Worm (Caenorhabditis elegans): ENCODE measurements around the gene C05G5.3.

Gene C05G5.3

ce11 chrX:14743210-14743609 lies 8.6 kb downstream of the C05G5.3 start:
- TF ChIP-seq ceh-40 (GFP tag; IDR thresholded peaks at IDR 0.05) (no peak), aptf-2 (GFP tag; conservative IDR thresholded peaks at IDR 0.05) (no peak), ccch-3 (GFP tag; optimal IDR thresholded peaks at IDR 0.05) (no peak), attf-6 (GFP tag; IDR thresholded peaks at IDR 0.05) (no peak), hlh-12 (tag; optimal IDR thresholded peaks at IDR 0.05) (no peak), pha-4 (tag; optimal IDR thresholded peaks at IDR 0.05) (no peak), ceh-79 (tag; optimal IDR thresholded peaks at IDR 0.05) (no peak), B0336.3 (GFP tag; IDR thresholded peaks at IDR 0.05) (no peak), rcor-1 (GFP tag; IDR thresholded peaks at IDR 0.05) (no peak), F22D6.2 (tag; optimal IDR thresholded peaks at IDR 0.05) (no peak)

DNA sequence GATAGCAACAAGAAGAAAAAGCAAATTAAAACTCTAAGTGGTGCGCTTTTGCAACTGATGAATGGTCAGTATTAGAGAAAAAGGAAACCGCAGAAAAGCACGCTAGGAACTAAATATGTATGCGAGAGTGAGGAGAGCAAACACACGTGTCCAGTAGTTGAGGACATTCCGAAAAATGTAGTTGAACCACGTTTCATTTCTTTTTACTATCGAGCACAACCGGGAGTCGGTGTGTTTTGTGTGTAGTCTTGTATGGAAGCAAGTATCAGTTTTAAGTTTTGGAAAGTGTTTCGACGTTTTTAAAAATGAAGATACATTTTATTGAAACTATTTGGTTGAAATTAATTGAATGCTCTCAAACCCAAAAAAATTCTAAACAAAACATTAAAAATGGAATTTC lies 11.8 kb downstream of the C05G5.3 start, which contains the start of gene C05G5.1:
Gene C05G5.1 (minus strand): TSS at position 101 of the 400 bp plus-strand sequence.
- TF ChIP-seq snpc-3.4 (tag; optimal IDR thresholded peaks at IDR 0.05) (no peak), tbp1 (GFP tag; optimal IDR thresholded peaks at IDR 0.05) (no peak), ekl-4 (GFP tag; IDR thresholded peaks at IDR 0.05) (no peak), bed-1 (GFP tag; IDR thresholded peaks at IDR 0.05) (no peak), hlh-12 (tag; optimal IDR thresholded peaks at IDR 0.05) (no peak), gei-17 (GFP tag; optimal IDR thresholded peaks at IDR 0.05) (no peak)

DNA sequence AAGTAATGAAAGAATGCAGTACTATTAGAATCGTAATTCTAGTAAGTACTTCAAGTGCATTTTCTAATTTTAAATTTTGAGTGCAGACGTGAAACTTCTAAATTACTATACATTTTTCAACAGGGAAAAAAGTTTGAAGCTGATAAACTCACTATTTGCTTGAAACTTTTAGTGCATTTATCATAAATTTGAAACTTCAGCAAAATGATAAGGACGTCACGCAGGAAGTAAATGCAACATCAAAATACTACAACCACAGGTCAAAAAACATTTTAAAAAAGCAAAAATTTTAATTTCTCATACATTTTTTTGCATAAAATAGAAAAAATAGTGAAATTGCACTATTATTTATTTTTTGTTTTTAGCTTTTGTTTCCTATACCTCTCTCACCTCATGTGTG lies 12.3 kb downstream of the C05G5.3 start:
- TF ChIP-seq bed-1 (GFP tag; IDR thresholded peaks at IDR 0.05) (no peak), lin-26 (GFP tag; IDR thresholded peaks at IDR 0.05) (no peak), hsf-1 (GFP tag; IDR thresholded peaks at IDR 0.05) (no peak), dpl-1 (GFP tag; optimal IDR thresholded peaks at IDR 0.05) (no peak), cebp-2 (GFP tag; IDR thresholded peaks at IDR 0.05) (no peak), nhr-80 (tag; optimal IDR thresholded peaks at IDR 0.05) (no peak), athp-1 (tag; optimal IDR thresholded peaks at IDR 0.05) (no peak), ceh-58 (GFP tag; IDR thresholded peaks at IDR 0.05) (no peak), unc-130 (GFP tag; optimal IDR thresholded peaks at IDR 0.05) (no peak), madf-3 (GFP tag; IDR thresholded peaks at IDR 0.05) (no peak), let-526 (GFP tag; IDR thresholded peaks at IDR 0.05) (no peak)

ce11 chrX:14737623-14738022 lies 14.2 kb downstream of the C05G5.3 start:
- no peak for TF ChIP-seq F23B12.7 (tag; optimal IDR thresholded peaks at IDR 0.05; ENCODE audit: insufficient read depth)
- TF ChIP-seq lin-54 (GFP tag; optimal IDR thresholded peaks at IDR 0.05) = no peak
- TF ChIP-seq sea-2 (GFP tag; IDR thresholded peaks at IDR 0.05) = no peak
- no peak for TF ChIP-seq nhr-120 (GFP tag; IDR thresholded peaks at IDR 0.05)
- TF ChIP-seq Y79H2A.3 (GFP tag; conservative IDR thresholded peaks at IDR 0.05) = no peak
- no peak for TF ChIP-seq nfya-1 (tag; optimal IDR thresholded peaks at IDR 0.05; ENCODE audit: borderline replicate concordance, insufficient read depth)
- no peak for TF ChIP-seq F49E8.2 (tag; optimal IDR thresholded peaks at IDR 0.05; ENCODE audit: insufficient read depth)
- no peak for TF ChIP-seq lir-1 (GFP tag; conservative IDR thresholded peaks at IDR 0.05)
- no peak for TF ChIP-seq hsf-1 (GFP tag; IDR thresholded peaks at IDR 0.05)
- no peak for TF ChIP-seq tbp1 (GFP tag; optimal IDR thresholded peaks at IDR 0.05)

ce11 chrX:14736955-14737621 lies 14.7 kb downstream of the C05G5.3 start:
- TF ChIP-seq nhr-80 (tag; optimal IDR thresholded peaks at IDR 0.05) (peak; percentile 51), F33H1.4 (GFP tag; IDR thresholded peaks at IDR 0.05) (no peak), unc-62 (GFP tag; optimal IDR thresholded peaks at IDR 0.05) (peak; percentile 10), repo-1 (tag; optimal IDR thresholded peaks at IDR 0.05) (no peak)
